Worm (Caenorhabditis elegans): Measurements from ENCODE around the gene srh-290.

DNA sequence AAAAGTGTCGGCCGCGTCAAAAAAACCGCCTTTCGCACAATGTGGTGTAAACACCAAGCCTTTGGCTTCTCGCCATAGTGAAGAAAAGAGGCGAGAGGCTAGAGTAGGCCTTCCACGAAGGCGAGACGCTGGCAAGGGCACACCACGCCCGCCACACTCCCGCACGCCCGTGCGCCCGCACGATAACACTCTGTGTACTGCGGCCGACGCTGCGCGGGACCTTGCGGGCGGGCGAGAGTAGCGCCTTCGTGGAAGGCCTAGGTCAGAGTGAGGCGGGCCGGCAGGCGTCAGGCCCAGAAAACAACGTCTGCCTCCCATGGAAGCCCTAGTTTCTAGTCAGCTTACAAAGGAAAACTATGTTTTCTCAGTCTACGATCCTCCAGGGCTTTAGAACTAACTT, 21.8 kb downstream of the srh-290 start:
- no peak for TF ChIP-seq lsy-2 (tag; optimal IDR thresholded peaks at IDR 0.05)
- no peak for TF ChIP-seq peb-1 (tag; optimal IDR thresholded peaks at IDR 0.05)
- no peak for TF ChIP-seq elt-1 (tag; optimal IDR thresholded peaks at IDR 0.05)
- TF ChIP-seq egl-27 (tag; optimal IDR thresholded peaks at IDR 0.05), result no peak
- TF ChIP-seq nhr-12 (tag; optimal IDR thresholded peaks at IDR 0.05), result no peak
- no peak for TF ChIP-seq lin-11 (tag; optimal IDR thresholded peaks at IDR 0.05)
- no peak for TF ChIP-seq lin-13 (GFP tag; optimal IDR thresholded peaks at IDR 0.05)
- no peak for TF ChIP-seq ztf-11 (tag; optimal IDR thresholded peaks at IDR 0.05)
- TF ChIP-seq alr-1 (tag; optimal IDR thresholded peaks at IDR 0.05), result no peak
- TF ChIP-seq nhr-23 (tag; optimal IDR thresholded peaks at IDR 0.05), result no peak
- no peak for TF ChIP-seq sma-3 (GFP tag; optimal IDR thresholded peaks at IDR 0.05)
- no peak for TF ChIP-seq nhr-25 (tag; optimal IDR thresholded peaks at IDR 0.05)

All from whole organism, L2 larva.